Fruit fly (Drosophila melanogaster): ENCODE measurements around the gene COX7B.

COX7B gene

dm6 chr3L:17445629-17446431 lies 20.6 kb downstream of the COX7B start:
- no peak for TF ChIP-seq svp (GFP tag)
- no peak for TF ChIP-seq CG6163 (GFP tag; IDR thresholded peaks at IDR 0.05)
- TF ChIP-seq CG9139 (GFP tag; optimal IDR thresholded peaks at IDR 0.05): no peak
- TF ChIP-seq acj6 (GFP tag; optimal IDR thresholded peaks at IDR 0.05): no peak
- no peak for TF ChIP-seq Lpt (GFP tag; optimal IDR thresholded peaks at IDR 0.05)
- no peak for TF ChIP-seq CG7368 (GFP tag; optimal IDR thresholded peaks at IDR 0.05)
- TF ChIP-seq CG31627 (GFP tag; optimal IDR thresholded peaks at IDR 0.05): no peak
- no peak for TF ChIP-seq topi (GFP tag; optimal IDR thresholded peaks at IDR 0.05)
- no peak for TF ChIP-seq cyc (GFP tag; optimal IDR thresholded peaks at IDR 0.05)
- TF ChIP-seq CG10669 (GFP tag; optimal IDR thresholded peaks at IDR 0.05): no peak
- TF ChIP-seq Eip78C (GFP tag): no peak
- TF ChIP-seq CG8119 (GFP tag; IDR thresholded peaks at IDR 0.05): no peak
- no peak for TF ChIP-seq CG6792 (GFP tag; optimal IDR thresholded peaks at IDR 0.05)
- TF ChIP-seq CG1621 (tag; optimal IDR thresholded peaks at IDR 0.05): no peak
- no peak for TF ChIP-seq Gug (GFP tag; IDR thresholded peaks at IDR 0.05)
- no peak for TF ChIP-seq dsx (GFP tag; optimal IDR thresholded peaks at IDR 0.05; ENCODE audit: poor library complexity, severe bottlenecking)

dm6 chr3L:17447881-17448280 lies 22.6 kb downstream of the COX7B start:
- TF ChIP-seq fd85E (GFP tag; optimal IDR thresholded peaks at IDR 0.05) (no peak), CG15336 (GFP tag; IDR thresholded peaks at IDR 0.05) (no peak), Smox (GFP tag; optimal IDR thresholded peaks at IDR 0.05) (no peak), CG11294 (GFP tag; IDR thresholded peaks at IDR 0.05) (no peak; the same call in 1 of the 2 replicates), topi (GFP tag; optimal IDR thresholded peaks at IDR 0.05) (no peak), CG11902 (GFP tag; optimal IDR thresholded peaks at IDR 0.05) (no peak), acj6 (GFP tag; optimal IDR thresholded peaks at IDR 0.05) (no peak), Hr4 (GFP tag; optimal IDR thresholded peaks at IDR 0.05) (no peak), CG10631 (GFP tag; optimal IDR thresholded peaks at IDR 0.05) (no peak), achi (GFP tag; optimal IDR thresholded peaks at IDR 0.05) (no peak), CG3032 (tag; optimal IDR thresholded peaks at IDR 0.05) (no peak), CG3919 (GFP tag; optimal IDR thresholded peaks at IDR 0.05) (no peak), CG8319 (GFP tag; optimal IDR thresholded peaks at IDR 0.05) (no peak), ss (GFP tag; optimal IDR thresholded peaks at IDR 0.05) (no peak), Eip75B (GFP tag; optimal IDR thresholded peaks at IDR 0.05) (no peak), Blimp-1 (GFP tag; optimal IDR thresholded peaks at IDR 0.05) (no peak), CG16779 (tag; optimal IDR thresholded peaks at IDR 0.05) (no peak), OdsH (GFP tag; optimal IDR thresholded peaks at IDR 0.05) (no peak)

DNA sequence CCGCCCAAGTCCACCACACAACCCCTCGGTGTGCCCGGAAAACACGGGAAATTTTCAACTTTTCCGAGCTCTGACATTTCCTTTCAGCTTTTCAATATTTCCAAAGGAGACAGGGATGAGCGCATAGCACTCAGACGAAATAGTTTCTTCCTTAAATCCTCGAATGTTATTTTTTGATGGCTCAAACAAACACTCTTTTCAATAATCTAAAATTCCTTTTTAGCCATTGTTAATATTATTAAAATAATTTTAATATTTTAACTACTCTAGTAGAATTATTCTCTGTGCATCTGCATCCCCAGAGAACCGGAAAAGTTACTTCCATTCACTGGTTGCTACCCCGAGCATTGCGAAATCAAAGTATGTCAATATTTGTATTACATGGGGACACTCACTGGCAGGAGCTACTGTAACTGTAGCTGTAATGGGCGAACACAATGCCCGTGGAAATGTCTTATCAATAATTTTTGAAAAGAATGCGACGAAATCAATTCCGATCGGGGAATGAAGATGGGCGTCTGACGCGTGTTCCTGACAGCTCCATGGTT lies 32.5 kb downstream of the COX7B start:
- TF ChIP-seq CG7368 (GFP tag; optimal IDR thresholded peaks at IDR 0.05): no peak
- no peak for TF ChIP-seq achi (GFP tag; optimal IDR thresholded peaks at IDR 0.05)
- TF ChIP-seq fkh (GFP tag; optimal IDR thresholded peaks at IDR 0.05): no peak
- no peak for TF ChIP-seq eg (GFP tag; IDR thresholded peaks at IDR 0.05)
- TF ChIP-seq CG9139 (GFP tag; optimal IDR thresholded peaks at IDR 0.05): no peak

dm6 chr3L:17458856-17459518 lies 33.7 kb downstream of the COX7B start:
- TF ChIP-seq CG3919 (GFP tag; optimal IDR thresholded peaks at IDR 0.05) (no peak), acj6 (GFP tag; optimal IDR thresholded peaks at IDR 0.05) (no peak), Smox (GFP tag; optimal IDR thresholded peaks at IDR 0.05) (no peak), CG8632 (GFP tag; optimal IDR thresholded peaks at IDR 0.05) (no peak), eg (GFP tag; IDR thresholded peaks at IDR 0.05) (no peak), CG8119 (GFP tag; IDR thresholded peaks at IDR 0.05) (no peak), Hr39 (GFP tag; optimal IDR thresholded peaks at IDR 0.05) (no peak), CG8319 (GFP tag; optimal IDR thresholded peaks at IDR 0.05) (no peak), CG11902 (GFP tag; optimal IDR thresholded peaks at IDR 0.05) (no peak), CG6792 (GFP tag; optimal IDR thresholded peaks at IDR 0.05) (no peak), CG6163 (GFP tag; IDR thresholded peaks at IDR 0.05) (no peak), svp (GFP tag) (no peak), dsx (GFP tag; optimal IDR thresholded peaks at IDR 0.05; ENCODE audit: poor library complexity, severe bottlenecking) (no peak), salr (GFP tag; optimal IDR thresholded peaks at IDR 0.05) (no peak), CG3032 (tag; optimal IDR thresholded peaks at IDR 0.05) (no peak), Gug (GFP tag; IDR thresholded peaks at IDR 0.05) (no peak), net (GFP tag; optimal IDR thresholded peaks at IDR 0.05) (no peak), esn (GFP tag; optimal IDR thresholded peaks at IDR 0.05) (no peak), CG10669 (GFP tag; optimal IDR thresholded peaks at IDR 0.05) (no peak)

Measured in whole organism, prepupa.